Worm (Caenorhabditis elegans): Measurements from ENCODE around the gene C56G2.5.

ce11 chrIII:6287195-6287594 lies 36.8 kb downstream of the C56G2.5 start, which contains the start of gene F47D12.6:
- TF ChIP-seq ama-1 (optimal IDR thresholded peaks at IDR 0.05) (no peak), pes-1 (GFP tag; IDR thresholded peaks at IDR 0.05) (no peak), flt-1 (GFP tag; IDR thresholded peaks at IDR 0.05) (no peak), ceh-13 (GFP tag; optimal IDR thresholded peaks at IDR 0.05) (no peak), hmbx-1 (tag; optimal IDR thresholded peaks at IDR 0.05) (no peak), B0310.2 (tag; optimal IDR thresholded peaks at IDR 0.05) (no peak), sea-1 (GFP tag; conservative IDR thresholded peaks at IDR 0.05) (no peak), hmg-4 (GFP tag; optimal IDR thresholded peaks at IDR 0.05) (no peak), tbx-11 (GFP tag; IDR thresholded peaks at IDR 0.05) (no peak), F13C5.2 (tag; optimal IDR thresholded peaks at IDR 0.05) (no peak), hnd-1 (tag; optimal IDR thresholded peaks at IDR 0.05) (no peak)
